Worm (Caenorhabditis elegans) whole organism, L3 larva: ENCODE results near the gene F35D2.1.

Experiments
- fos-1 ChIP-seq: fragments of 150-350 bp; optimal IDR thresholded peaks from 2 replicates; lab custom pipeline; 2014; ENCODE audit warnings: missing biosample characterization, missing genetic modification characterization
- nfya-1 ChIP-seq: sonication (generic microtip); optimal IDR thresholded peaks from 2 replicates; lab custom pipeline; 2017; ENCODE audit warnings: missing genetic modification characterization, mild to moderate bottlenecking, missing compliant biosample characterization, antibody characterized with exemption, moderate library complexity; ENCODE audit not compliant: insufficient read depth
- nhr-11 ChIP-seq: fragments of 150-350 bp; optimal IDR thresholded peaks from 2 replicates; lab custom pipeline; 2014; ENCODE audit warnings: missing biosample characterization, missing genetic modification characterization

- no peak for TF ChIP-seq fos-1 (tag; lab: Kevin White, UChicago)
- no peak for TF ChIP-seq nfya-1 (tag; lab: Kevin White, UChicago)
- TF ChIP-seq nhr-11, result no peak
Measured at ce11 chrII:7544782-7545181, 30.9 kb upstream of the F35D2.1 start.
